Worm (Caenorhabditis elegans): ENCODE results near the gene exc-13.

DNA sequence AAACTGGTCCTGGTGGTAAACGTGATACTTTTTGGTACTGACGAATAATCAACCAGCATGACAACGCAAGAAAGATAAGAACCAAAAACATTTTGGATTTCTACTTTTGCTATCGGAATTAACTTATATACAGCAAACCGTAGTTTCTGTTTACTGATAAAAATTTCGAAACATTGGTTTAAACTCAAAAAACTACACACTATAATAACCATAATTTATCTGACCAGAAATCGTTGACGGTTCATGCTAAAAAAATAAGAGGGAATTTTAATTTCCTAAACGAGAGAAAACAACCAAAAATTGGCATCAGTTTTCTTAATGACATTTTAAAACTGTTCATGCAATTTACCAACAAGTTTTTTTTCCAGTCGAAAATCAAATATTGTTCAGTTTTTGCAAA lies 3.4 kb upstream of the exc-13 start, which contains the start of gene cyp-35A1:
- no peak for TF ChIP-seq lin-11 (tag; optimal IDR thresholded peaks at IDR 0.05)
- TF ChIP-seq unc-86 (tag; optimal IDR thresholded peaks at IDR 0.05): no peak
- no peak for TF ChIP-seq gmeb-2 (tag; optimal IDR thresholded peaks at IDR 0.05)
- TF ChIP-seq pag-3 (tag; optimal IDR thresholded peaks at IDR 0.05; ENCODE audit: borderline replicate concordance): no peak
- TF ChIP-seq nhr-11 (tag; optimal IDR thresholded peaks at IDR 0.05): no peak
- TF ChIP-seq ama-1 (optimal IDR thresholded peaks at IDR 0.05): no peak
- TF ChIP-seq pqm-1 (tag; optimal IDR thresholded peaks at IDR 0.05): no peak
- no peak for TF ChIP-seq ceh-18 (tag; optimal IDR thresholded peaks at IDR 0.05)
- no peak for TF ChIP-seq pha-4 (tag; optimal IDR thresholded peaks at IDR 0.05)
- no peak for TF ChIP-seq pat-9 (tag; optimal IDR thresholded peaks at IDR 0.05)
- TF ChIP-seq unc-55 (GFP tag; optimal IDR thresholded peaks at IDR 0.05): no peak
